Worm (Caenorhabditis elegans): Measurements from ENCODE around the gene K09C4.7.

Gene K09C4.7

DNA sequence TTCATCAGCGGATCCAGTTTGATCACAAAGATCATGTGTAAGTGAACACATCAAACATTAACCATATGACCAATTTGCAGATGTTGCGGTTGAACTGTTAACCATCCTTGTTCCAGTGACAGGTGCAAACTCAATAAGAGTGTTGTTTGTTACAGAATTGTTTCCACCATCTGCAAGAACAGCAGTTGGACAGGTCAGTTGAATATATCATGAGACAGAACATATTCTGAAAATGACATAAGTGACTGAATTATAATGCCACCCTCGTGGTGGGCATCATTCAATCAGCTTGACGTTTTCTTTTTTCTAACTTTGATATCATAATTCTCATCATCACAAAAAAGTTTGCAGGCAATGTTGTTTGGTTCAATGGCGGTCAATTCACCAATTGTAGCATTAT, 27.9 kb downstream of the K09C4.7 start:
- TF ChIP-seq Y56A3A.18 (GFP tag; IDR thresholded peaks at IDR 0.05), result no peak
- no peak for TF ChIP-seq hsf-1 (GFP tag; IDR thresholded peaks at IDR 0.05)
- no peak for TF ChIP-seq madf-8 (GFP tag; conservative IDR thresholded peaks at IDR 0.05)
- TF ChIP-seq aptf-2 (GFP tag; conservative IDR thresholded peaks at IDR 0.05), result no peak
- TF ChIP-seq nhr-80 (tag; optimal IDR thresholded peaks at IDR 0.05), result peak; percentile 64
- TF ChIP-seq tlf-1 (GFP tag; optimal IDR thresholded peaks at IDR 0.05), result no peak
- no peak for TF ChIP-seq nhr-179 (tag; optimal IDR thresholded peaks at IDR 0.05)
- TF ChIP-seq rec-8 (tag; optimal IDR thresholded peaks at IDR 0.05), result no peak
- TF ChIP-seq B0336.3 (GFP tag; IDR thresholded peaks at IDR 0.05), result no peak
- peak; percentile 72 for TF ChIP-seq unc-62 (GFP tag; optimal IDR thresholded peaks at IDR 0.05)
- no peak for TF ChIP-seq F33H1.4 (GFP tag; IDR thresholded peaks at IDR 0.05)
- no peak for TF ChIP-seq aptf-3 (GFP tag; IDR thresholded peaks at IDR 0.05)
- no peak for TF ChIP-seq Y79H2A.3 (GFP tag; conservative IDR thresholded peaks at IDR 0.05)
- TF ChIP-seq nhr-90 (tag; optimal IDR thresholded peaks at IDR 0.05), result no peak
- no peak for TF ChIP-seq F57C9.4 (tag; optimal IDR thresholded peaks at IDR 0.05)
- TF ChIP-seq F49E8.2 (tag; optimal IDR thresholded peaks at IDR 0.05; ENCODE audit: insufficient read depth), result no peak
- no peak for TF ChIP-seq F23B12.7 (tag; optimal IDR thresholded peaks at IDR 0.05; ENCODE audit: insufficient read depth)

DNA sequence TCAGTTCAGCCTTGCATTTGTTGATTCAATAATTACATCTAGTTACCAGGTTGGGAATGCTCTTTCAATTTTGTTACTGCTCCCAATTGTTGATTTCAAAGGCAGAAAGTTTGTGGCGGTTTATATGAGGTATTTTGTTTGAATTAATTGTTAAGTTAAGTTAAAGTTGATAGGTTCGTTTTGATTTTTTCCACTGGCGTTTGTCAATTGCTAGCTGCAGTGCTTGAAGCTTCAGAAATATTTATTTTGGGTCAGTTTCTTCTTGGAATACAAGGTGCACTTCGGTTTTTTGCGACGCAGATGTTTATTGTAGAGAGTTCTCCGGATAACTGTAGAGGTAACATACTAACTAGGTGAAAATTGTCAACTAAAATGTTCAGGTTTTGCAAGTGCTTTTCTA, 29.1 kb downstream of the K09C4.7 start, which contains the start of gene F11D5.5:
F11D5.5 (plus strand) TSS at position 301 of the 400 bp plus-strand sequence.
- TF ChIP-seq ceh-27 (GFP tag; optimal IDR thresholded peaks at IDR 0.05) (no peak), Y79H2A.3 (GFP tag; conservative IDR thresholded peaks at IDR 0.05) (no peak), gei-17 (GFP tag; optimal IDR thresholded peaks at IDR 0.05) (no peak), lag-1 (GFP tag; IDR thresholded peaks at IDR 0.05) (no peak), bed-1 (GFP tag; IDR thresholded peaks at IDR 0.05) (no peak), ama-1 (optimal IDR thresholded peaks at IDR 0.05) (no peak), ama-1 (GFP tag; optimal IDR thresholded peaks at IDR 0.05) (no peak), nhr-90 (tag; optimal IDR thresholded peaks at IDR 0.05) (no peak)

DNA sequence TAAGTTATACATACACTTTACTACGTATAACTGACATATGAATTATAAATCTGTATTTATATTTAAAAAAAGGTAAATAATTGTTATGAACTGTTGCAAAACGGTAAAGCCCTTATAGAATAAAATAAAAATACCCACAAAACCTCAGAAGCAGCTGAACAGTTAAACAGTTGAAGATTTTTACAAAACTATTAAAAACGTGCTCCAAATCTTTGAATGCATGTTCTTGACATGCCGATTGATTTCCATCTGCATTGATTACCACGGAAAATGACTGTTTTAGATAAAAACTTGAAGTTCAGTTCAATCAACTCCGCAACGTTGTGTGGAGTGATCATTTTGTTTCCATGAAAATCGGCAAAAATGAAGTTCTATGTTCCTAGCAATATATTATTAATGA, 31.4 kb downstream of the K09C4.7 start, which contains the start of gene F11D5.7:
F11D5.7 (plus strand) TSS at position 301 of the 400 bp plus-strand sequence.
- TF ChIP-seq F52B5.7 (tag; optimal IDR thresholded peaks at IDR 0.05) (no peak), lin-26 (GFP tag; IDR thresholded peaks at IDR 0.05) (no peak)

DNA sequence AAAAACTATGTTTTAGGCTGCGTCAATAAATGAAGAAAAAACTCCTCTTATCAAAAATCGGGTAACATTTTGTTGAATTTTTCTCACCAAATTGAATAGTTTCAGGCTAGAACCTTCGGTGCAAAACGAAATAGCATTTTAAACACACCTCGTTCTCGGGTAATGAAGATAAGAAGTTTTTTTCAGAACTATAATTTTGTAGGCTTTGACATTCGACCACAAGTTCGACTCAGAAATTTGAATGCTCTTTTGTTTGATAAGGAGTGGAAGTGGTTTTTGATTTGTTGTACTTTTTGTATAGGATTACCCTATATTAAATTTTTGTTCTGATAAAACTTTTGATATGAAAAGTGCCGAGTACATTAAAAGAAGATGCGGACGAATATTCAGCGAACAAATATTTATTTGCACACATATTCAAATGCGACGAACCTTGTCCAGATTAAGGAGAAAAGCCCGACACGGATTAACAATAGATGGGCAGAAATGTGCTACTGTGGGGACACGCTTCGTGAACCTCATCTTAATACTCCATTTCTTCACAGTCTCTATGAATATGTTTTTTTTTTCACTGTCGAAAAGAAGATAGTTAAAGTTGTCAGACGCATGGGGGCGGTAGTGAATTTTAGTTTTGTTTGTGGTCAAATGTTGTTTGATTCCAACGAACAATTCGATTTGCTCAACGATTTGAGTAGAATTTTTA, 34.1 kb downstream of the K09C4.7 start:
- TF ChIP-seq F23B12.7 (tag; optimal IDR thresholded peaks at IDR 0.05; ENCODE audit: insufficient read depth) (no peak), nhr-80 (tag; optimal IDR thresholded peaks at IDR 0.05) (peak; percentile 93), dox-1 (GFP tag; IDR thresholded peaks at IDR 0.05) (no peak), F55B11.4 (tag; optimal IDR thresholded peaks at IDR 0.05; ENCODE audit: borderline replicate concordance, insufficient read depth) (no peak), hmg-1.2 (GFP tag; IDR thresholded peaks at IDR 0.05) (no peak), dpff-1 (tag; optimal IDR thresholded peaks at IDR 0.05) (no peak)

DNA sequence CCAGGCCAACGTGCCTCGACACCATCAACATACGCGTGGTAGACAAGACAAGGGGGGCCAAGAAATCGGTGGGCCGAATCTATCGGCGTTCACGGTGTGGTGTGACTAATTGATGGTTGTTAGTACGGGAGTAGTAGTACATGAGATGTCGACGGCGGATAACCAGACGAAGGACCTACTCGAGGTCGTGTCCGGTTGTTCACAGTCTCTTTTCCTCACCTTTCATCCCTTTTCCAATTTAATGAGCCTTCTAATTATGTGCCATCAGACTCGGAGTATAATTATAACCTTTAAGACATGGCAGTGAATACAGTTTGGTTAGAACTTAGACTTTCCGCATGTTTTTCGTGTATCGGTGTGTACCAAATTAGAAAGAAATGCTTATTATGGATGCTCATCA, 38.0 kb downstream of the K09C4.7 start:
- no peak for TF ChIP-seq aptf-2 (GFP tag; conservative IDR thresholded peaks at IDR 0.05)
- TF ChIP-seq repo-1 (tag; optimal IDR thresholded peaks at IDR 0.05), result no peak
- no peak for TF ChIP-seq efl-1 (GFP tag; optimal IDR thresholded peaks at IDR 0.05)
- no peak for TF ChIP-seq ztf-18 (tag; optimal IDR thresholded peaks at IDR 0.05)
- TF ChIP-seq sptf-2 (GFP tag; optimal IDR thresholded peaks at IDR 0.05), result no peak
- TF ChIP-seq nhr-80 (tag; optimal IDR thresholded peaks at IDR 0.05), result no peak
- no peak for TF ChIP-seq him-1 (tag; optimal IDR thresholded peaks at IDR 0.05)
- TF ChIP-seq egl-18 (GFP tag; IDR thresholded peaks at IDR 0.05), result no peak
- no peak for TF ChIP-seq attf-5 (GFP tag; optimal IDR thresholded peaks at IDR 0.05)
- no peak for TF ChIP-seq unc-62 (GFP tag; optimal IDR thresholded peaks at IDR 0.05)
- no peak for TF ChIP-seq dpl-1 (GFP tag; optimal IDR thresholded peaks at IDR 0.05)
- no peak for TF ChIP-seq C17E4.6 (GFP tag; IDR thresholded peaks at IDR 0.05)
- no peak for TF ChIP-seq chd-7 (tag; optimal IDR thresholded peaks at IDR 0.05)
- TF ChIP-seq ekl-4 (GFP tag; IDR thresholded peaks at IDR 0.05), result no peak
- TF ChIP-seq unc-130 (GFP tag; optimal IDR thresholded peaks at IDR 0.05), result no peak
- TF ChIP-seq sea-2 (GFP tag; IDR thresholded peaks at IDR 0.05), result no peak
- no peak for TF ChIP-seq ceh-27 (GFP tag; optimal IDR thresholded peaks at IDR 0.05)
- no peak for TF ChIP-seq xnd-1 (tag; optimal IDR thresholded peaks at IDR 0.05)
